Worm (Caenorhabditis elegans) whole organism, L1 larva: ENCODE data around the gene chup-1.
A peak's percentile ranks its signal among the peaks of the same experiment; 100 is the strongest.

Experiments
- C16A3.4 ChIP-seq: fragments of 150-350 bp; optimal IDR thresholded peaks from 2 replicates; lab custom pipeline; 2014; ENCODE audit warnings: missing biosample characterization, missing genetic modification characterization
- Y116A8C.19 ChIP-seq: sonication (generic microtip); optimal IDR thresholded peaks from 2 replicates; lab custom pipeline; 2016; ENCODE audit warnings: missing compliant biosample characterization, missing genetic modification characterization, borderline replicate concordance
- aha-1 ChIP-seq: fragments of 150-350 bp; optimal IDR thresholded peaks from 2 replicates; lab custom pipeline; 2014; ENCODE audit warnings: missing biosample characterization, missing genetic modification characterization
- blmp-1 ChIP-seq: fragments of 150-350 bp; optimal IDR thresholded peaks from 2 replicates; lab custom pipeline; 2014; ENCODE audit warnings: missing biosample characterization, missing genetic modification characterization
- ceh-82 ChIP-seq, 3 experiments: fragments of 150-350 bp in 1 of 3; sonication (generic microtip) in 2 of 3; optimal IDR thresholded peaks; 2 replicates each; lab custom pipeline; 2014 to 2017; ENCODE audit warnings: missing biosample characterization in 3 of 3, missing genetic modification characterization in 3 of 3
- ceh-88 ChIP-seq: fragments of 200-800 bp; sonication (Bioruptor generic); IDR thresholded peaks from 2 replicates; pipeline ENCODE4 v1.3.6; 2022; ENCODE audit warnings: missing genetic modification characterization, missing compliant biosample characterization
- ceh-90 ChIP-seq: sonication (generic microtip); optimal IDR thresholded peaks from 2 replicates; lab custom pipeline; 2016; ENCODE audit warnings: missing genetic modification characterization, missing compliant biosample characterization
- dsc-1 ChIP-seq: sonication (generic microtip); optimal IDR thresholded peaks from 2 replicates; lab custom pipeline; 2016; ENCODE audit warnings: mild to moderate bottlenecking, missing genetic modification characterization, missing compliant biosample characterization
- efl-3 ChIP-seq: fragments of 200-800 bp; sonication (Bioruptor generic); optimal IDR thresholded peaks from 2 replicates; lab custom pipeline; 2018; ENCODE audit warnings: mild to moderate bottlenecking, missing genetic modification characterization, missing compliant biosample characterization
- egl-13 ChIP-seq: sonication (generic microtip); optimal IDR thresholded peaks from 2 replicates; lab custom pipeline; 2016; ENCODE audit warnings: missing genotype, missing genetic modification reagents, missing genetic modification characterization, missing compliant biosample characterization
- elt-3 ChIP-seq, 6 experiments: fragments of 150-350 bp in 1 of 6; sonication (generic microtip); optimal IDR thresholded peaks; 2 replicates each; lab custom pipeline; 2017 to 2018; ENCODE audit warnings: missing biosample characterization in 6 of 6, missing genetic modification characterization in 6 of 6, inconsistent platforms in 1 of 6
- fkh-4 ChIP-seq: sonication (generic microtip); optimal IDR thresholded peaks from 2 replicates; lab custom pipeline; 2016; ENCODE audit warnings: missing compliant biosample characterization, missing genetic modification characterization, borderline replicate concordance
- fkh-8 ChIP-seq: sonication (generic microtip); optimal IDR thresholded peaks from 2 replicates; lab custom pipeline; 2016; ENCODE audit warnings: mild to moderate bottlenecking, missing genetic modification characterization, missing compliant biosample characterization
- fos-1 ChIP-seq: fragments of 150-350 bp; optimal IDR thresholded peaks from 2 replicates; lab custom pipeline; 2014; ENCODE audit warnings: missing biosample characterization, missing genetic modification characterization
- grh-1 ChIP-seq: fragments of 200-800 bp; sonication (Bioruptor generic); IDR thresholded peaks from 2 replicates; pipeline ENCODE4 v1.3.6; 2022; ENCODE audit warnings: missing genetic modification reagents, missing genetic modification characterization, missing compliant biosample characterization
- hlh-17 ChIP-seq: fragments of 200-800 bp; sonication (Bioruptor generic); optimal IDR thresholded peaks from 2 replicates; lab custom pipeline; 2018; ENCODE audit warnings: missing genetic modification characterization, mild to moderate bottlenecking, missing compliant biosample characterization, moderate library complexity, borderline replicate concordance
- irx-1 ChIP-seq: sonication (generic microtip); optimal IDR thresholded peaks from 2 replicates; lab custom pipeline; 2016; ENCODE audit warnings: missing genetic modification characterization, missing compliant biosample characterization
- isw-1 ChIP-seq: fragments of 200-800 bp; sonication (Bioruptor generic); IDR thresholded peaks from 2 replicates; pipeline ENCODE4 v1.3.6; 2022; ENCODE audit warnings: missing genetic modification characterization, missing compliant biosample characterization
- lin-13 ChIP-seq: fragments of 150-350 bp; optimal IDR thresholded peaks from 2 replicates; lab custom pipeline; 2014; ENCODE audit warnings: missing biosample characterization, missing genetic modification reagents, missing genetic modification characterization
- lin-15B ChIP-seq: fragments of 150-350 bp; sonication (generic microtip); optimal IDR thresholded peaks from 3 replicates; lab custom pipeline; 2014; ENCODE audit warnings: missing biosample characterization, missing genetic modification characterization
- lin-35 ChIP-seq, 2 experiments: fragments of 150-350 bp; optimal IDR thresholded peaks; 2 replicates each; lab custom pipeline; 2014; ENCODE audit warnings: missing biosample characterization in 2 of 2, missing genetic modification characterization in 2 of 2, missing genetic modification reagents in 2 of 2
- lin-39 ChIP-seq: fragments of 150-350 bp; optimal IDR thresholded peaks from 2 replicates; lab custom pipeline; 2014; ENCODE audit warnings: missing biosample characterization, missing genetic modification reagents, missing genetic modification characterization
- lsy-2 ChIP-seq, 2 experiments: fragments of 150-350 bp; optimal IDR thresholded peaks; 2 replicates each; lab custom pipeline; 2014; ENCODE audit warnings: missing biosample characterization in 2 of 2, missing genetic modification characterization in 2 of 2
- mab-9 ChIP-seq: fragments of 200-800 bp; sonication (Bioruptor generic); IDR thresholded peaks from 2 replicates; pipeline ENCODE4 v1.3.6; 2022; ENCODE audit warnings: missing genetic modification reagents, missing genetic modification characterization, missing compliant biosample characterization
- mef-2 ChIP-seq: fragments of 150-350 bp; optimal IDR thresholded peaks from 2 replicates; lab custom pipeline; 2014; ENCODE audit warnings: missing biosample characterization, missing genetic modification characterization
- nhr-12 ChIP-seq: sonication (generic microtip); optimal IDR thresholded peaks from 2 replicates; lab custom pipeline; 2017; ENCODE audit warnings: missing biosample characterization, missing genetic modification characterization
- nhr-19 ChIP-seq: fragments of 200-800 bp; sonication (Bioruptor generic); conservative IDR thresholded peaks from 2 replicates; pipeline ENCODE4 v1.3.6; 2022; ENCODE audit warnings: missing genetic modification characterization, missing compliant biosample characterization
- nhr-20 ChIP-seq: sonication (generic microtip); optimal IDR thresholded peaks from 2 replicates; lab custom pipeline; 2016; ENCODE audit warnings: mild to moderate bottlenecking, missing genetic modification characterization, missing compliant biosample characterization
- nhr-28 ChIP-seq: fragments of 150-350 bp; optimal IDR thresholded peaks from 2 replicates; lab custom pipeline; 2014; ENCODE audit warnings: missing biosample characterization, missing genetic modification characterization
- nhr-47 ChIP-seq: sonication (generic microtip); optimal IDR thresholded peaks from 2 replicates; lab custom pipeline; 2016; ENCODE audit warnings: mild to moderate bottlenecking, missing genetic modification characterization, moderate library complexity, missing compliant biosample characterization
- pag-3 ChIP-seq: sonication (generic microtip); optimal IDR thresholded peaks from 2 replicates; lab custom pipeline; 2017; ENCODE audit warnings: missing genetic modification characterization, mild to moderate bottlenecking, missing compliant biosample characterization, antibody characterized with exemption, borderline replicate concordance; ENCODE audit not compliant: insufficient read depth
- rnt-1 ChIP-seq: sonication (generic microtip); optimal IDR thresholded peaks from 2 replicates; lab custom pipeline; 2016; ENCODE audit warnings: mild to moderate bottlenecking, missing genetic modification characterization, moderate library complexity, missing compliant biosample characterization
- snpc-4 ChIP-seq: fragments of 150-350 bp; optimal IDR thresholded peaks from 2 replicates; lab custom pipeline; 2014; ENCODE audit warnings: missing biosample characterization, missing genetic modification characterization
- snu-23 ChIP-seq: sonication (generic microtip); optimal IDR thresholded peaks from 2 replicates; lab custom pipeline; 2016; ENCODE audit warnings: missing genetic modification characterization, missing compliant biosample characterization
- sox-4 ChIP-seq: sonication (generic microtip); optimal IDR thresholded peaks from 2 replicates; lab custom pipeline; 2016; ENCODE audit warnings: missing genetic modification characterization, missing compliant biosample characterization
- sptf-1 ChIP-seq: fragments of 150-350 bp; optimal IDR thresholded peaks from 2 replicates; lab custom pipeline; 2014; ENCODE audit warnings: missing biosample characterization, missing genetic modification characterization
- tbx-2 ChIP-seq: sonication (generic microtip); optimal IDR thresholded peaks from 2 replicates; lab custom pipeline; 2016; ENCODE audit warnings: missing genetic modification characterization, missing compliant biosample characterization
- tlp-1 ChIP-seq: fragments of 150-350 bp; optimal IDR thresholded peaks from 2 replicates; lab custom pipeline; 2014; ENCODE audit warnings: missing biosample characterization, missing genetic modification characterization
- unc-130 ChIP-seq: fragments of 150-350 bp; optimal IDR thresholded peaks from 2 replicates; lab custom pipeline; 2017; ENCODE audit warnings: missing biosample characterization, missing genetic modification characterization, inconsistent platforms
- unc-62 ChIP-seq: fragments of 150-350 bp; optimal IDR thresholded peaks from 2 replicates; lab custom pipeline; 2014; ENCODE audit warnings: missing biosample characterization, missing genetic modification reagents, missing genetic modification characterization
- zag-1 ChIP-seq: fragments of 150-350 bp; optimal IDR thresholded peaks from 2 replicates; lab custom pipeline; 2014; ENCODE audit warnings: missing biosample characterization, missing genetic modification characterization

The chup-1 gene

ce11 chrX:8835887-8836348 is 44.0 kb downstream of the chup-1 start, which contains the start of gene C28G1.2 (continued):
- TF ChIP-seq ceh-82 (tag; optimal IDR thresholded peaks at IDR 0.05; lab: Kevin White, UChicago): peak; percentile 76 to 90 (median 82)
- TF ChIP-seq lin-35 (GFP tag; optimal IDR thresholded peaks at IDR 0.05; lab: Kevin White, UChicago): peak; percentile 80 to 84
- peak; percentile 62 for TF ChIP-seq fkh-4 (tag; lab: Kevin White, UChicago)
- peak; percentile 89 for TF ChIP-seq egl-13 (tag; lab: Kevin White, UChicago)
- peak; percentile 41 for TF ChIP-seq blmp-1
- peak; percentile 94 for TF ChIP-seq nhr-19
- TF ChIP-seq nhr-47 (tag; lab: Kevin White, UChicago): peak; percentile 96
- no peak for TF ChIP-seq tlp-1 (tag; lab: Kevin White, UChicago)
- TF ChIP-seq aha-1: peak; percentile 63
- TF ChIP-seq rnt-1: peak; percentile 90
- TF ChIP-seq mef-2: peak; percentile 18
- no peak for TF ChIP-seq unc-62 (GFP tag; lab: Kevin White, UChicago)
- peak; percentile 83 for TF ChIP-seq isw-1 (GFP tag; lab: Robert Waterston, UW)
- no peak for TF ChIP-seq Y116A8C.19 (tag; lab: Kevin White, UChicago)
- TF ChIP-seq grh-1 (GFP tag; lab: Robert Waterston, UW): peak; percentile 89
- TF ChIP-seq unc-130 (tag; lab: Kevin White, UChicago): peak; percentile 58
- peak; percentile 74 for TF ChIP-seq lin-13 (GFP tag; lab: Kevin White, UChicago)
- TF ChIP-seq lin-39: peak; percentile 80
- peak; percentile 89 for TF ChIP-seq ceh-88 (GFP tag; lab: Robert Waterston, UW)
- peak; percentile 92 for TF ChIP-seq sox-4 (tag; lab: Kevin White, UChicago)
- TF ChIP-seq snu-23 (GFP tag; lab: Kevin White, UChicago): peak; percentile 98
- peak; percentile 96 for TF ChIP-seq dsc-1
- TF ChIP-seq lin-15B (tag; lab: Kevin White, UChicago): peak; percentile 50
- TF ChIP-seq efl-3: peak; percentile 80
- peak; percentile 93 for TF ChIP-seq irx-1
- no peak for TF ChIP-seq nhr-28 (tag; lab: Kevin White, UChicago)
- peak; percentile 95 for TF ChIP-seq nhr-20 (tag; lab: Kevin White, UChicago)
- no peak for TF ChIP-seq ceh-90 (tag; lab: Kevin White, UChicago)
- TF ChIP-seq fkh-8: peak; percentile 93
- peak; percentile 76 for TF ChIP-seq fos-1 (tag; lab: Kevin White, UChicago)
- TF ChIP-seq elt-3 (tag; optimal IDR thresholded peaks at IDR 0.05; lab: Kevin White, UChicago): peak in 2 of 6 experiments; percentile 34 to 81
- TF ChIP-seq pag-3: peak; percentile 73
- TF ChIP-seq lsy-2 (tag; optimal IDR thresholded peaks at IDR 0.05; lab: Kevin White, UChicago): peak; percentile 83 to 91
- TF ChIP-seq tbx-2 (tag; lab: Kevin White, UChicago): peak; percentile 93
- peak; percentile 71 for TF ChIP-seq zag-1 (tag; lab: Kevin White, UChicago)
- TF ChIP-seq snpc-4: peak; percentile 74
- TF ChIP-seq, all 84 proteins: peak for 69

ce11 chrX:8838176-8838575 is 46.2 kb downstream of the chup-1 start:
- TF ChIP-seq unc-130 (tag; lab: Kevin White, UChicago): no peak
- TF ChIP-seq snpc-4: no peak
- no peak for TF ChIP-seq nhr-12
- TF ChIP-seq C16A3.4: no peak
- no peak for TF ChIP-seq mab-9 (GFP tag; lab: Robert Waterston, UW)
- no peak for TF ChIP-seq nhr-20 (tag; lab: Kevin White, UChicago)
- TF ChIP-seq ceh-90 (tag; lab: Kevin White, UChicago): no peak
- no peak for TF ChIP-seq pag-3
- TF ChIP-seq hlh-17 (GFP tag; lab: Kevin White, UChicago): no peak
- no peak for TF ChIP-seq mef-2
- no peak for TF ChIP-seq irx-1
- no peak for TF ChIP-seq rnt-1
- no peak for TF ChIP-seq elt-3 (tag; optimal IDR thresholded peaks at IDR 0.05; lab: Kevin White, UChicago)
- TF ChIP-seq sptf-1 (tag; lab: Kevin White, UChicago): no peak
- TF ChIP-seq, all 84 proteins: peak for 0
